Fruit fly (Drosophila melanogaster) whole organism, embryonic: ENCODE measurements around the gene CG2124.

Source experiments
- ATbp ChIP-seq: fragments of 200-800 bp; sonication (Bioruptor generic); optimal IDR thresholded peaks from 2 replicates; lab custom pipeline; 2017; ENCODE audit warnings: missing biosample characterization, mild to moderate bottlenecking, missing genetic modification characterization, missing genetic modification reagents
- Bteb2 ChIP-seq: fragments of 200-800 bp; sonication (Bioruptor generic); optimal IDR thresholded peaks from 2 replicates; lab custom pipeline; 2016; ENCODE audit warnings: missing biosample characterization, missing genetic modification characterization
- C15 ChIP-seq: fragments of 200-800 bp; sonication (Bioruptor generic); IDR thresholded peaks from 3 replicates; pipeline ENCODE4 v1.3.6; 2022; ENCODE audit warnings: missing biosample characterization, missing genetic modification characterization
- CG11504 ChIP-seq: fragments of 200-800 bp; sonication (Bioruptor generic); optimal IDR thresholded peaks from 3 replicates; lab custom pipeline; 2019; ENCODE audit warnings: missing biosample characterization, mild to moderate bottlenecking, missing genetic modification characterization, moderate library complexity
- CG12071 ChIP-seq: fragments of 200-800 bp; sonication (Bioruptor generic); optimal IDR thresholded peaks from 3 replicates; lab custom pipeline; 2018; ENCODE audit warnings: missing biosample characterization, mild to moderate bottlenecking, missing genetic modification characterization
- CG12155 ChIP-seq: fragments of 200-800 bp; sonication (Bioruptor generic); optimal IDR thresholded peaks from 3 replicates; lab custom pipeline; 2016; ENCODE audit warnings: missing biosample characterization, missing genetic modification characterization
- CG12236 ChIP-seq: fragments of 200-800 bp; sonication (Bioruptor generic); optimal IDR thresholded peaks from 2 replicates; lab custom pipeline; 2016; ENCODE audit warnings: missing biosample characterization, missing genetic modification characterization
- CG1529 ChIP-seq: fragments of 200-800 bp; sonication (Bioruptor generic); optimal IDR thresholded peaks from 3 replicates; lab custom pipeline; 2018; ENCODE audit warnings: missing biosample characterization, missing genetic modification characterization
- CG15479 ChIP-seq: fragments of 200-800 bp; sonication (Bioruptor generic); optimal IDR thresholded peaks from 3 replicates; lab custom pipeline; 2019; ENCODE audit warnings: missing biosample characterization, mild to moderate bottlenecking, missing genetic modification characterization, moderate library complexity
- CG17328 ChIP-seq: fragments of 200-800 bp; sonication (Bioruptor generic); IDR thresholded peaks from 2 replicates; pipeline ENCODE4 v1.3.6; 2022; ENCODE audit warnings: missing biosample characterization, missing genetic modification characterization
- CG2712 ChIP-seq: fragments of 200-800 bp; optimal IDR thresholded peaks from 3 replicates; lab custom pipeline; 2019; ENCODE audit warnings: missing biosample characterization, mild to moderate bottlenecking, missing genetic modification characterization, moderate library complexity
- CG2875 ChIP-seq: fragments of 200-800 bp; sonication (Bioruptor generic); optimal IDR thresholded peaks from 2 replicates; lab custom pipeline; 2017; ENCODE audit warnings: missing biosample characterization, mild to moderate bottlenecking, missing genetic modification characterization, missing genetic modification reagents
- CG31224 ChIP-seq: fragments of 200-800 bp; sonication (Bioruptor generic); IDR thresholded peaks from 2 replicates; pipeline ENCODE4 v1.3.6; 2022; ENCODE audit warnings: missing biosample characterization, missing genetic modification characterization
- CG32532 ChIP-seq: fragments of 200-800 bp; sonication (Bioruptor generic); IDR thresholded peaks from 2 replicates; pipeline ENCODE4 v1.3.6; 2022; ENCODE audit warnings: missing biosample characterization, missing genetic modification characterization
- CG32767 ChIP-seq: fragments of 200-800 bp; sonication (Bioruptor generic); IDR thresholded peaks from 2 replicates; pipeline ENCODE4 v1.3.6; 2022; ENCODE audit warnings: missing biosample characterization, missing genetic modification characterization
- CG34376 ChIP-seq: fragments of 200-800 bp; sonication (Bioruptor generic); optimal IDR thresholded peaks from 2 replicates; lab custom pipeline; 2018; ENCODE audit warnings: missing biosample characterization, mild to moderate bottlenecking, missing genetic modification characterization
- CG4404 ChIP-seq: fragments of 200-800 bp; sonication (Bioruptor generic); IDR thresholded peaks from 2 replicates; pipeline ENCODE4 v1.3.6; 2022; ENCODE audit warnings: missing biosample characterization, missing genetic modification characterization
- CG4617 ChIP-seq: fragments of 200-800 bp; sonication (Bioruptor generic); optimal IDR thresholded peaks from 3 replicates; lab custom pipeline; 2016; ENCODE audit warnings: missing biosample characterization, missing genetic modification characterization, borderline replicate concordance
- CG5953 ChIP-seq: fragments of 200-800 bp; sonication (Bioruptor generic); IDR thresholded peaks from 2 replicates; pipeline ENCODE4 v1.3.6; 2022; ENCODE audit warnings: missing biosample characterization, missing genetic modification characterization
- CG6765 ChIP-seq: fragments of 200-800 bp; sonication (Bioruptor generic); optimal IDR thresholded peaks from 3 replicates; lab custom pipeline; 2017; ENCODE audit warnings: missing biosample characterization, mild to moderate bottlenecking, missing genetic modification characterization
- CG8924 ChIP-seq: fragments of 200-800 bp; optimal IDR thresholded peaks from 3 replicates; lab custom pipeline; 2019; ENCODE audit warnings: missing biosample characterization, mild to moderate bottlenecking, missing genetic modification characterization, moderate library complexity
- HLH3B ChIP-seq: fragments of 200-800 bp; sonication (Bioruptor generic); IDR thresholded peaks from 2 replicates; pipeline ENCODE4 v1.3.6; 2022; ENCODE audit warnings: missing biosample characterization, missing genetic modification characterization
- Hand ChIP-seq: fragments of 200-800 bp; sonication (Bioruptor generic); optimal IDR thresholded peaks from 2 replicates; lab custom pipeline; 2017; ENCODE audit warnings: mild to moderate bottlenecking, missing biosample characterization, missing genetic modification reagents, missing genetic modification characterization
- Lhr ChIP-seq: fragments of 200-800 bp; sonication (Bioruptor generic); optimal IDR thresholded peaks from 3 replicates; lab custom pipeline; 2017; ENCODE audit warnings: mild to moderate bottlenecking, missing biosample characterization, missing genetic modification reagents, missing genetic modification characterization
- Lpt ChIP-seq: fragments of >200 bp; optimal IDR thresholded peaks from 2 replicates; lab custom pipeline; 2018; ENCODE audit warnings: missing biosample characterization, missing genetic modification characterization
- Myb ChIP-seq: fragments of 200-800 bp; sonication (Bioruptor generic); optimal IDR thresholded peaks from 2 replicates; lab custom pipeline; 2016; ENCODE audit warnings: missing biosample characterization, missing genetic modification characterization
- NFAT ChIP-seq: fragments of 200-800 bp; sonication (Bioruptor generic); IDR thresholded peaks from 2 replicates; pipeline ENCODE4 v1.3.6; 2022; ENCODE audit warnings: missing biosample characterization, missing genetic modification characterization
- Nf-YB ChIP-seq: fragments of 200-800 bp; sonication (Bioruptor generic); optimal IDR thresholded peaks from 3 replicates; lab custom pipeline; 2019; ENCODE audit warnings: missing biosample characterization, mild to moderate bottlenecking, missing genetic modification characterization, moderate library complexity
- Optix ChIP-seq: fragments of 200-800 bp; sonication (Bioruptor generic); IDR thresholded peaks from 3 replicates; pipeline ENCODE4 v1.3.6; 2022; ENCODE audit warnings: missing biosample characterization, missing genetic modification characterization
- Ravus ChIP-seq: fragments of 200-800 bp; sonication (Bioruptor generic); IDR thresholded peaks from 2 replicates; pipeline ENCODE4 v1.3.6; 2022; ENCODE audit warnings: missing biosample characterization, missing genetic modification characterization
- Trl ChIP-seq, 3 experiments: fragments of >200 bp in 2 of 3; fragments of 200-800 bp in 1 of 3; sonication (Bioruptor generic) in 1 of 3; optimal IDR thresholded peaks; 2 replicates in 1 of 3; 3 replicates in 2 of 3; lab custom pipeline; 2016 to 2017; ENCODE audit warnings: missing biosample characterization in 1 of 3, missing genetic modification characterization in 1 of 3
- Vsx1 ChIP-seq: fragments of 200-800 bp; sonication (Bioruptor generic); optimal IDR thresholded peaks from 2 replicates; lab custom pipeline; 2017; ENCODE audit warnings: missing biosample characterization, mild to moderate bottlenecking, missing genetic modification characterization, missing genetic modification reagents
- ara ChIP-seq: fragments of 200-800 bp; sonication (Bioruptor generic); IDR thresholded peaks from 2 replicates; pipeline ENCODE4 v1.3.6; 2022; ENCODE audit warnings: missing biosample characterization, missing genetic modification characterization
- bab2 ChIP-seq: fragments of 200-800 bp; sonication (Bioruptor generic); optimal IDR thresholded peaks from 2 replicates; lab custom pipeline; 2016; ENCODE audit warnings: missing biosample characterization, missing genetic modification characterization
- cg ChIP-seq: fragments of 200-800 bp; sonication (Bioruptor generic); optimal IDR thresholded peaks from 3 replicates; lab custom pipeline; 2019; ENCODE audit warnings: missing biosample characterization, mild to moderate bottlenecking, missing genetic modification characterization, moderate library complexity
- chm ChIP-seq: fragments of 200-800 bp; sonication (Bioruptor generic); IDR thresholded peaks from 2 replicates; pipeline ENCODE4 v1.3.6; 2022; ENCODE audit warnings: missing biosample characterization, missing genetic modification characterization
- eve ChIP-seq, 2 experiments: fragments of >200 bp; optimal IDR thresholded peaks; 2 replicates each; lab custom pipeline; 2017; ENCODE audit warnings: missing biosample characterization in 2 of 2, missing genetic modification characterization in 2 of 2
- exex ChIP-seq: fragments of 200-800 bp; sonication (Bioruptor generic); optimal IDR thresholded peaks from 4 replicates; lab custom pipeline; 2018; ENCODE audit warnings: missing biosample characterization, mild to moderate bottlenecking, missing genetic modification characterization, moderate library complexity
- fd96Cb ChIP-seq: fragments of 200-800 bp; sonication (Bioruptor generic); optimal IDR thresholded peaks from 2 replicates; lab custom pipeline; 2018; ENCODE audit warnings: missing biosample characterization, mild to moderate bottlenecking, missing genetic modification characterization, moderate library complexity
- ham ChIP-seq: fragments of 200-800 bp; sonication (Bioruptor generic); IDR thresholded peaks from 2 replicates; pipeline ENCODE4 v1.3.6; 2022; ENCODE audit warnings: missing biosample characterization, missing genetic modification characterization
- ind ChIP-seq: fragments of 200-800 bp; sonication (Bioruptor generic); optimal IDR thresholded peaks from 3 replicates; lab custom pipeline; 2016; ENCODE audit warnings: missing biosample characterization, missing genetic modification characterization
- klu ChIP-seq: fragments of 200-800 bp; sonication (Bioruptor generic); IDR thresholded peaks from 2 replicates; pipeline ENCODE4 v1.3.6; 2022; ENCODE audit warnings: missing biosample characterization, missing genetic modification characterization
- lilli ChIP-seq: fragments of 200-800 bp; sonication (Bioruptor generic); optimal IDR thresholded peaks from 3 replicates; lab custom pipeline; 2016; ENCODE audit warnings: missing biosample characterization, missing genetic modification characterization
- onecut ChIP-seq: fragments of 200-800 bp; sonication (Bioruptor generic); IDR thresholded peaks from 2 replicates; pipeline ENCODE4 v1.3.6; 2022; ENCODE audit warnings: missing biosample characterization, missing genetic modification characterization
- org-1 ChIP-seq: fragments of 200-800 bp; sonication (Bioruptor generic); optimal IDR thresholded peaks from 2 replicates; lab custom pipeline; 2017; ENCODE audit warnings: missing biosample characterization, missing genetic modification characterization
- pzg ChIP-seq: fragments of 200-800 bp; sonication (Bioruptor generic); optimal IDR thresholded peaks from 3 replicates; lab custom pipeline; 2018; ENCODE audit warnings: missing biosample characterization, mild to moderate bottlenecking, missing genetic modification characterization, moderate library complexity
- sima ChIP-seq: fragments of 200-800 bp; sonication (Bioruptor generic); optimal IDR thresholded peaks from 2 replicates; lab custom pipeline; 2016; ENCODE audit warnings: missing biosample characterization, missing genetic modification characterization
- sisA ChIP-seq: fragments of 200-800 bp; sonication (Bioruptor generic); IDR thresholded peaks from 2 replicates; pipeline ENCODE4 v1.3.6; 2022; ENCODE audit warnings: missing biosample characterization, missing genetic modification characterization
- slp2 ChIP-seq: fragments of 200-800 bp; sonication (Bioruptor generic); optimal IDR thresholded peaks from 2 replicates; lab custom pipeline; 2016; ENCODE audit warnings: missing biosample characterization, missing genetic modification characterization
- stc ChIP-seq: fragments of 200-800 bp; sonication (Bioruptor generic); IDR thresholded peaks from 2 replicates; pipeline ENCODE4 v1.3.6; 2022; ENCODE audit warnings: missing biosample characterization, missing genetic modification characterization
- usp ChIP-seq: fragments of >200 bp; optimal IDR thresholded peaks from 2 replicates; lab custom pipeline; 2017; ENCODE audit warnings: missing biosample characterization, missing genetic modification characterization

Gene CG2124

DNA sequence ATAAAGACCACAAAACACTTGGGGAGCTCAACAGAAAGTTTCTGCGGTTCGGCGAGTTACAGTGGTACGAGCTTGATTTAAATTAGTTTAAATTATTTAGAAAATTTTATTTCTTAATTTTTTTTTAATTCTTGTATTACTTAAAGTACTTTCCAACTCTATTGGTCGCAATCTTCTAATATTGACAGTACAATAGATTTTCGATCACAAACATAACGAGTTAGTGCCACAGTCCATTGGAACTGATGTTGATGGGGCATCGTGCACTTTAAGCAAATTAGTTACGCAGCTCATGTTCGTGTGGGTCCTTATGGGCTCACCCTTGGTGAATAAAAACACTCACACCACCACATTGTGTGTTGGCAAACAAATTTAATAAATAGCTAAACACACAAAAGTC lies 22.4 kb upstream of the CG2124 start (continued):
- TF ChIP-seq C15 (GFP tag; lab: Robert Waterston, UW) (no peak), Trl (optimal IDR thresholded peaks at IDR 0.05; lab: Kevin White, UChicago) (no peak), Trl (GFP tag; optimal IDR thresholded peaks at IDR 0.05; lab: Kevin White, UChicago) (no peak), Vsx1 (peak; percentile 11), Optix (GFP tag; lab: Robert Waterston, UW) (no peak), bab2 (GFP tag; lab: Kevin White, UChicago) (no peak), ATbp (GFP tag; lab: Kevin White, UChicago) (peak; percentile 28), pzg (GFP tag; lab: Kevin White, UChicago) (no peak), ham (no peak), CG6765 (GFP tag; lab: Kevin White, UChicago) (no peak), CG17328 (GFP tag; lab: Robert Waterston, UW) (peak; percentile 60), CG12071 (no peak), sima (GFP tag; lab: Kevin White, UChicago) (no peak), slp2 (no peak), org-1 (peak; percentile 41), usp (GFP tag; lab: Kevin White, UChicago) (no peak), CG4404 (GFP tag; lab: Robert Waterston, UW) (no peak), HLH3B (GFP tag; lab: Robert Waterston, UW) (peak; percentile 76), CG2875 (GFP tag; lab: Kevin White, UChicago) (no peak), Bteb2 (no peak), Ravus (GFP tag; lab: Robert Waterston, UW) (peak; percentile 4; the same call in 1 of the 2 replicates), chm (no peak; the same call in 1 of the 2 replicates), ara (GFP tag; lab: Robert Waterston, UW) (0 out of 2 replicates have a peak, but pooled peaks have one; percentile 39), sisA (GFP tag; lab: Robert Waterston, UW) (peak; percentile 45; the same call in 1 of the 2 replicates), CG32532 (peak; percentile 64), CG32767 (GFP tag; lab: Robert Waterston, UW) (peak; percentile 58; the same call in 1 of the 2 replicates), NFAT (0 out of 2 replicates have a peak, but pooled peaks have one; percentile 38), CG4617 (GFP tag; lab: Kevin White, UChicago) (no peak), exex (no peak), CG12155 (GFP tag; lab: Kevin White, UChicago) (peak; percentile 20), stc (peak; percentile 51; the same call in 1 of the 2 replicates), Lpt (no peak), ind (GFP tag; lab: Kevin White, UChicago) (peak; percentile 55), CG2712 (tag; lab: Kevin White, UChicago) (peak; percentile 49), Hand (GFP tag; lab: Kevin White, UChicago) (peak; percentile 64), Nf-YB (GFP tag; lab: Kevin White, UChicago) (no peak), CG5953 (GFP tag; lab: Robert Waterston, UW) (0 out of 2 replicates have a peak, but pooled peaks have one; percentile 28), CG31224 (GFP tag; lab: Robert Waterston, UW) (0 out of 2 replicates have a peak, but pooled peaks have one; percentile 16), Myb (GFP tag; lab: Kevin White, UChicago) (no peak), CG15479 (no peak), eve (GFP tag; optimal IDR thresholded peaks at IDR 0.05; lab: Kevin White, UChicago) (peak in 1 of 2 experiments; percentile 50), Lhr (GFP tag; lab: Kevin White, UChicago) (no peak), lilli (GFP tag; lab: Kevin White, UChicago) (peak; percentile 53), CG11504 (tag; lab: Kevin White, UChicago) (peak; percentile 73), CG12236 (GFP tag; lab: Kevin White, UChicago) (no peak), klu (GFP tag; lab: Robert Waterston, UW) (no peak), CG8924 (tag; lab: Kevin White, UChicago) (peak; percentile 45), CG34376 (no peak), onecut (GFP tag; lab: Robert Waterston, UW) (0 out of 2 replicates have a peak, but pooled peaks have one; percentile 27), fd96Cb (tag; lab: Kevin White, UChicago) (peak; percentile 53), cg (GFP tag; lab: Kevin White, UChicago) (no peak), CG1529 (GFP tag; lab: Kevin White, UChicago) (peak; percentile 26)
